Fruit fly (Drosophila melanogaster) whole organism, embryonic: ENCODE measurements around the gene CG8952.

Experiments used
- Atf-2 ChIP-seq: fragments of 200-800 bp; sonication (Bioruptor generic); optimal IDR thresholded peaks from 2 replicates; lab custom pipeline; 2016; ENCODE audit warnings: missing biosample characterization, missing genetic modification characterization
- CG10431 ChIP-seq: fragments of 200-800 bp; sonication (Bioruptor generic); optimal IDR thresholded peaks from 3 replicates; lab custom pipeline; 2018; ENCODE audit warnings: missing biosample characterization, mild to moderate bottlenecking, missing genetic modification characterization
- CG11560 ChIP-seq: fragments of 200-800 bp; sonication (Bioruptor generic); IDR thresholded peaks from 3 replicates; pipeline ENCODE4 v1.3.6; 2022; ENCODE audit warnings: missing biosample characterization, missing genetic modification characterization
- CG12071 ChIP-seq: fragments of 200-800 bp; sonication (Bioruptor generic); optimal IDR thresholded peaks from 3 replicates; lab custom pipeline; 2018; ENCODE audit warnings: missing biosample characterization, mild to moderate bottlenecking, missing genetic modification characterization
- CG12659 ChIP-seq: fragments of 200-800 bp; sonication (Bioruptor generic); optimal IDR thresholded peaks from 3 replicates; lab custom pipeline; 2017; ENCODE audit warnings: mild to moderate bottlenecking, missing biosample characterization, missing genetic modification reagents, missing genetic modification characterization
- CG1603 ChIP-seq: fragments of 200-800 bp; sonication (Bioruptor generic); optimal IDR thresholded peaks from 2 replicates; lab custom pipeline; 2019; ENCODE audit warnings: missing biosample characterization, mild to moderate bottlenecking, missing genetic modification characterization, moderate library complexity
- CG18764 ChIP-seq: fragments of 200-800 bp; sonication (Bioruptor generic); optimal IDR thresholded peaks from 3 replicates; lab custom pipeline; 2016; ENCODE audit warnings: missing biosample characterization, missing genetic modification characterization
- CG2116 ChIP-seq: fragments of 200-800 bp; sonication (Bioruptor generic); optimal IDR thresholded peaks from 3 replicates; lab custom pipeline; 2018; ENCODE audit warnings: missing biosample characterization, mild to moderate bottlenecking, missing genetic modification characterization
- CG2120 ChIP-seq: fragments of 200-800 bp; sonication (Bioruptor generic); optimal IDR thresholded peaks from 3 replicates; lab custom pipeline; 2016; ENCODE audit warnings: missing biosample characterization, missing genetic modification characterization
- CG3407 ChIP-seq: fragments of 200-800 bp; sonication (Bioruptor generic); optimal IDR thresholded peaks from 2 replicates; lab custom pipeline; 2018; ENCODE audit warnings: missing biosample characterization, mild to moderate bottlenecking, missing genetic modification characterization
- CG3847 ChIP-seq: fragments of 200-800 bp; sonication (Bioruptor generic); IDR thresholded peaks from 2 replicates; pipeline ENCODE4 v1.3.6; 2022; ENCODE audit warnings: missing biosample characterization, missing genetic modification characterization
- CG9727 ChIP-seq: fragments of 200-800 bp; sonication (Bioruptor generic); optimal IDR thresholded peaks from 3 replicates; lab custom pipeline; 2017; ENCODE audit warnings: missing biosample characterization, mild to moderate bottlenecking, missing genetic modification characterization
- CHES-1-like ChIP-seq: fragments of 200-800 bp; sonication (Bioruptor generic); optimal IDR thresholded peaks from 2 replicates; lab custom pipeline; 2016; ENCODE audit warnings: missing biosample characterization, missing genetic modification characterization
- Ets97D ChIP-seq: fragments of 200-800 bp; sonication (Bioruptor generic); optimal IDR thresholded peaks from 3 replicates; lab custom pipeline; 2016; ENCODE audit warnings: missing biosample characterization, missing genetic modification characterization
- HLH3B ChIP-seq: fragments of 200-800 bp; sonication (Bioruptor generic); IDR thresholded peaks from 2 replicates; pipeline ENCODE4 v1.3.6; 2022; ENCODE audit warnings: missing biosample characterization, missing genetic modification characterization
- Mad ChIP-seq: fragments of 200-800 bp; sonication (Bioruptor generic); optimal IDR thresholded peaks from 2 replicates; lab custom pipeline; 2016; ENCODE audit warnings: missing biosample characterization, missing genetic modification characterization
- Nf-YC ChIP-seq: fragments of 200-800 bp; optimal IDR thresholded peaks from 3 replicates; lab custom pipeline; 2019; ENCODE audit warnings: missing biosample characterization, mild to moderate bottlenecking, missing genetic modification characterization, moderate library complexity
- NfI ChIP-seq: fragments of 200-800 bp; sonication (Bioruptor generic); optimal IDR thresholded peaks from 3 replicates; lab custom pipeline; 2018; ENCODE audit warnings: missing biosample characterization, mild to moderate bottlenecking, missing genetic modification characterization, moderate library complexity
- Vsx1 ChIP-seq: fragments of 200-800 bp; sonication (Bioruptor generic); optimal IDR thresholded peaks from 2 replicates; lab custom pipeline; 2017; ENCODE audit warnings: missing biosample characterization, mild to moderate bottlenecking, missing genetic modification characterization, missing genetic modification reagents
- amos ChIP-seq: fragments of 200-800 bp; sonication (Bioruptor generic); IDR thresholded peaks from 2 replicates; pipeline ENCODE4 v1.3.6; 2022; ENCODE audit warnings: missing biosample characterization, missing genetic modification characterization; ENCODE audit not compliant: partially characterized antibody
- ara ChIP-seq: fragments of 200-800 bp; sonication (Bioruptor generic); IDR thresholded peaks from 2 replicates; pipeline ENCODE4 v1.3.6; 2022; ENCODE audit warnings: missing biosample characterization, missing genetic modification characterization
- ash1 ChIP-seq: fragments of 200-800 bp; sonication (Bioruptor generic); optimal IDR thresholded peaks from 2 replicates; lab custom pipeline; 2018; ENCODE audit warnings: missing biosample characterization, mild to moderate bottlenecking, missing genetic modification characterization
- az2 ChIP-seq: fragments of 200-800 bp; sonication (Bioruptor generic); optimal IDR thresholded peaks from 3 replicates; lab custom pipeline; 2016; ENCODE audit warnings: missing biosample characterization, missing genetic modification characterization
- bab2 ChIP-seq: fragments of 200-800 bp; sonication (Bioruptor generic); optimal IDR thresholded peaks from 2 replicates; lab custom pipeline; 2016; ENCODE audit warnings: missing biosample characterization, missing genetic modification characterization
- bbx ChIP-seq: fragments of 200-800 bp; sonication (Bioruptor generic); IDR thresholded peaks from 2 replicates; pipeline ENCODE4 v1.3.6; 2022; ENCODE audit warnings: missing biosample characterization, missing genetic modification characterization; ENCODE audit not compliant: partially characterized antibody
- bowl ChIP-seq: fragments of 200-800 bp; sonication (Bioruptor generic); IDR thresholded peaks from 2 replicates; pipeline ENCODE4 v1.3.6; 2022; ENCODE audit warnings: missing biosample characterization, missing genetic modification characterization
- br ChIP-seq: fragments of >200 bp; optimal IDR thresholded peaks from 2 replicates; lab custom pipeline; 2017
- chinmo ChIP-seq: fragments of 200-800 bp; sonication (Bioruptor generic); IDR thresholded peaks from 4 replicates; pipeline ENCODE4 v1.3.6; 2022; ENCODE audit warnings: missing biosample characterization, missing genetic modification characterization; ENCODE audit not compliant: partially characterized antibody
- ci ChIP-seq: fragments of 200-800 bp; sonication (Bioruptor generic); IDR thresholded peaks from 3 replicates; pipeline ENCODE4 v1.3.6; 2022; ENCODE audit warnings: missing biosample characterization, missing genetic modification characterization
- gcm2 ChIP-seq: fragments of 200-800 bp; sonication (Bioruptor generic); optimal IDR thresholded peaks from 2 replicates; lab custom pipeline; 2016; ENCODE audit warnings: missing biosample characterization, missing genetic modification characterization
- nerfin-1 ChIP-seq: fragments of 200-800 bp; sonication (Bioruptor generic); optimal IDR thresholded peaks from 3 replicates; lab custom pipeline; 2019; ENCODE audit warnings: missing biosample characterization, mild to moderate bottlenecking, missing genetic modification characterization, moderate library complexity
- peb ChIP-seq: fragments of 200-800 bp; sonication (Bioruptor generic); IDR thresholded peaks from 2 replicates; pipeline ENCODE4 v1.3.6; 2022; ENCODE audit warnings: missing biosample characterization, missing genetic modification characterization
- pita ChIP-seq: fragments of 200-800 bp; sonication (Bioruptor generic); optimal IDR thresholded peaks from 2 replicates; lab custom pipeline; 2017; ENCODE audit warnings: missing biosample characterization, mild to moderate bottlenecking, missing genetic modification characterization
- prd ChIP-seq, 3 experiments: fragments of >200 bp in 2 of 3; fragments of 200-800 bp in 1 of 3; sonication (Bioruptor generic) in 1 of 3; optimal IDR thresholded peaks in 2 of 3; IDR thresholded peaks in 1 of 3; 2 replicates in 2 of 3; 3 replicates in 1 of 3; pipeline versions ENCODE4 v1.3.6 to Lab custom; 2017 to 2022; ENCODE audit warnings: missing biosample characterization in 1 of 3, missing genetic modification characterization in 1 of 3
- vnd ChIP-seq: fragments of 200-800 bp; sonication (Bioruptor generic); IDR thresholded peaks from 3 replicates; pipeline ENCODE4 v1.3.6; 2022; ENCODE audit warnings: missing biosample characterization, missing genetic modification characterization; ENCODE audit not compliant: partially characterized antibody
- zf30C ChIP-seq: fragments of 200-800 bp; sonication (Bioruptor generic); optimal IDR thresholded peaks from 3 replicates; lab custom pipeline; 2018; ENCODE audit warnings: missing biosample characterization, mild to moderate bottlenecking, missing genetic modification characterization
- zfh1 ChIP-seq: fragments of 200-800 bp; sonication (Bioruptor generic); IDR thresholded peaks from 3 replicates; pipeline ENCODE4 v1.3.6; 2022; ENCODE audit warnings: missing biosample characterization, missing genetic modification characterization

The CG8952 gene

dm6 chrX:15785429-15786239 lies 19.4 kb upstream of the CG8952 start, which contains the start of the genes Paf-AHalpha and mRpS30 (continued):
- peak; percentile 14; the same call in 1 of the 2 replicates for TF ChIP-seq amos (GFP tag; lab: Robert Waterston, UW)
- no peak for TF ChIP-seq Mad (GFP tag; lab: Kevin White, UChicago)
- TF ChIP-seq bbx (GFP tag; lab: Robert Waterston, UW), result 0 out of 2 replicates have a peak, but pooled peaks have one; percentile 35
- TF ChIP-seq br (lab: Kevin White, UChicago), result no peak
- TF ChIP-seq NfI (GFP tag; lab: Kevin White, UChicago), result no peak
- no peak for TF ChIP-seq CG9727 (GFP tag; lab: Kevin White, UChicago)
- TF ChIP-seq gcm2 (GFP tag; lab: Kevin White, UChicago), result no peak
- peak; percentile 53 for TF ChIP-seq Ets97D
- TF ChIP-seq vnd (GFP tag; lab: Robert Waterston, UW), result no peak
- no peak for TF ChIP-seq ara (GFP tag; lab: Robert Waterston, UW)
- peak; percentile 99 for TF ChIP-seq CG1603
- TF ChIP-seq zfh1, result 0 out of 3 replicates have a peak, but pooled peaks have one; percentile 28
- peak; percentile 23 for TF ChIP-seq CG12659 (GFP tag; lab: Kevin White, UChicago)
- no peak for TF ChIP-seq ash1 (GFP tag; lab: Kevin White, UChicago)
- TF ChIP-seq CG2116 (GFP tag; lab: Kevin White, UChicago), result peak; percentile 98
- TF ChIP-seq zf30C (GFP tag; lab: Kevin White, UChicago), result no peak
- no peak for TF ChIP-seq CHES-1-like (GFP tag; lab: Kevin White, UChicago)
- TF ChIP-seq bowl, result no peak
- no peak for TF ChIP-seq Atf-2 (GFP tag; lab: Kevin White, UChicago)
- no peak for TF ChIP-seq CG18764 (GFP tag; lab: Kevin White, UChicago)
- TF ChIP-seq bab2 (GFP tag; lab: Kevin White, UChicago), result no peak
- TF ChIP-seq CG3847, result no peak
- TF ChIP-seq nerfin-1, result no peak
- no peak for TF ChIP-seq HLH3B
- TF ChIP-seq prd (optimal IDR thresholded peaks at IDR 0.05; lab: Kevin White, UChicago), result no peak
- no peak for TF ChIP-seq prd (GFP tag; IDR thresholded peaks at IDR 0.05; lab: Robert Waterston, UW)
- no peak for TF ChIP-seq CG12071 (GFP tag; lab: Kevin White, UChicago)
- TF ChIP-seq CG3407 (GFP tag; lab: Kevin White, UChicago), result no peak
- no peak for TF ChIP-seq CG11560 (tag; lab: Robert Waterston, UW)
- no peak for TF ChIP-seq CG10431
- no peak for TF ChIP-seq Vsx1
- TF ChIP-seq CG2120, result peak; percentile 35
- no peak for TF ChIP-seq Nf-YC (tag; lab: Kevin White, UChicago)
- no peak for TF ChIP-seq az2 (GFP tag; lab: Kevin White, UChicago)

DNA sequence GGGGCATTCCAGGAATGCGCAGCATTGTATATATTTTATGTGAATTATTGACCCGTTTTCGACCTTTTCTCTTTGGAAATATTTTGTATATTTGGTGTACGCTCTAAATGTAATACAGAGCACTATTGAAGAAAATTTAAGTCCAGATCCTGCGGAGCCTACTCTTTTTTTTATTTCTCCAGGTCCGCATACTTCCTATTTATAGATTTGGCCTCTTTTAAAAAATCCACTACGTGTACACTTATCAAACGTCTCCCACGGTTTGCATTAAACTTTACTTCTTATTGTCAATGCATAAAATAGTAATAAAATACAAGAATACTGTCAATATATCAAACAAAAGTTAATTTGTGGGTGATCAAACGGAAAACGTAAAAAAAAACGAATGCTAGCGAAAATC lies 17.4 kb upstream of the CG8952 start, which contains the start of gene Efhc1.1:
TSS of gene Efhc1.1 (minus strand) at position 101 of the 400 bp plus-strand sequence.
- TF ChIP-seq pita (GFP tag; lab: Kevin White, UChicago) (no peak), peb (GFP tag; lab: Robert Waterston, UW) (no peak), chinmo (GFP tag; lab: Robert Waterston, UW) (no peak), ci (GFP tag; lab: Robert Waterston, UW) (no peak)
